Fruit fly (Drosophila melanogaster): ENCODE data around the gene CG10405.

The CG10405 gene

dm6 chr3R:16432665-16433065, 21.6 kb upstream of the CG10405 start, which contains the start of gene Fntb (continued):
- TF ChIP-seq MBD-R2 (GFP tag; IDR thresholded peaks at IDR 0.05) (peak; percentile 72), CG4328 (GFP tag; optimal IDR thresholded peaks at IDR 0.05) (peak; percentile 53), Myb (GFP tag; optimal IDR thresholded peaks at IDR 0.05) (no peak), sisA (GFP tag; IDR thresholded peaks at IDR 0.05) (peak; percentile 66), z (GFP tag; IDR thresholded peaks at IDR 0.05) (no peak), nau (GFP tag; optimal IDR thresholded peaks at IDR 0.05) (no peak), CG7963 (GFP tag; IDR thresholded peaks at IDR 0.05; ENCODE audit: partially characterized antibody) (no peak), Dref (GFP tag; IDR thresholded peaks at IDR 0.05) (no peak), schlank (tag; optimal IDR thresholded peaks at IDR 0.05) (peak; percentile 33), Atf6 (GFP tag; IDR thresholded peaks at IDR 0.05) (peak; percentile 45; the same call in 1 of the 2 replicates), fd96Cb (tag; optimal IDR thresholded peaks at IDR 0.05) (peak; percentile 70), knrl (GFP tag; IDR thresholded peaks at IDR 0.05; ENCODE audit: partially characterized antibody) (no peak), HLH3B (GFP tag; IDR thresholded peaks at IDR 0.05) (0 out of 2 replicates have a peak, but pooled peaks have one; percentile 44), Hmr (GFP tag; optimal IDR thresholded peaks at IDR 0.05) (no peak), corto (GFP tag; optimal IDR thresholded peaks at IDR 0.05) (no peak), E2f1 (GFP tag; IDR thresholded peaks at IDR 0.05) (peak; percentile 23; the same call in 1 of the 2 replicates), ftz-f1 (GFP tag; optimal IDR thresholded peaks at IDR 0.05) (no peak), ac (GFP tag; optimal IDR thresholded peaks at IDR 0.05) (no peak), CG8478 (optimal IDR thresholded peaks at IDR 0.05) (no peak), CG11695 (GFP tag; IDR thresholded peaks at IDR 0.05) (peak; percentile 60; the same call in 2 of the 3 replicates), nmo (GFP tag; optimal IDR thresholded peaks at IDR 0.05) (peak; percentile 79), CG3847 (GFP tag; IDR thresholded peaks at IDR 0.05) (peak; percentile 76), Nf-YC (tag; optimal IDR thresholded peaks at IDR 0.05) (peak; percentile 65), CG11456 (GFP tag; IDR thresholded peaks at IDR 0.05) (0 out of 3 replicates have a peak, but pooled peaks have one; percentile 5), Lhr (GFP tag; optimal IDR thresholded peaks at IDR 0.05) (peak; percentile 15), odd (GFP tag; optimal IDR thresholded peaks at IDR 0.05) (no peak), chm (GFP tag; IDR thresholded peaks at IDR 0.05) (no peak), CG8388 (GFP tag; optimal IDR thresholded peaks at IDR 0.05) (peak; percentile 58), Sry-β (GFP tag; optimal IDR thresholded peaks at IDR 0.05) (peak; percentile 68), Lpt (GFP tag; optimal IDR thresholded peaks at IDR 0.05) (no peak), Nf-YB (GFP tag; optimal IDR thresholded peaks at IDR 0.05) (peak; percentile 55), ssp (GFP tag; IDR thresholded peaks at IDR 0.05) (peak; percentile 44; the same call in 1 of the 2 replicates), salm (tag; optimal IDR thresholded peaks at IDR 0.05) (peak; percentile 47), CG12104 (GFP tag; optimal IDR thresholded peaks at IDR 0.05) (peak; percentile 40), CG13296 (GFP tag; optimal IDR thresholded peaks at IDR 0.05) (peak; percentile 69), oc (tag; optimal IDR thresholded peaks at IDR 0.05) (no peak), CG16815 (GFP tag; optimal IDR thresholded peaks at IDR 0.05) (peak; percentile 45), croc (GFP tag; conservative IDR thresholded peaks at IDR 0.05) (peak; percentile 29; the same call in 2 of the 3 replicates), Abd-B (GFP tag; optimal IDR thresholded peaks at IDR 0.05) (peak; percentile 74), psq (GFP tag; optimal IDR thresholded peaks at IDR 0.05) (no peak), btn (GFP tag; optimal IDR thresholded peaks at IDR 0.05) (no peak), CG9437 (GFP tag; optimal IDR thresholded peaks at IDR 0.05) (peak; percentile 64), Dll (GFP tag; IDR thresholded peaks at IDR 0.05; ENCODE audit: partially characterized antibody) (0 out of 4 replicates have a peak, but pooled peaks have one; percentile 27), Hr3 (GFP tag; optimal IDR thresholded peaks at IDR 0.05) (peak; percentile 76), cato (GFP tag; optimal IDR thresholded peaks at IDR 0.05; ENCODE audit: borderline replicate concordance) (peak; percentile 30), toy (GFP tag; IDR thresholded peaks at IDR 0.05) (no peak), chif (GFP tag; optimal IDR thresholded peaks at IDR 0.05) (peak in 1 of 2 experiments; percentile 36), Fer2 (tag; optimal IDR thresholded peaks at IDR 0.05) (peak; percentile 55), CG30431 (GFP tag; optimal IDR thresholded peaks at IDR 0.05) (peak; percentile 39), bab2 (GFP tag; optimal IDR thresholded peaks at IDR 0.05) (peak; percentile 10), CG17186 (GFP tag; optimal IDR thresholded peaks at IDR 0.05) (peak; percentile 20)
